Fruit fly (Drosophila melanogaster): Measurements from ENCODE around the gene Npc2d.

dm6 chr3R:10078468-10079143, 22.7 kb upstream of the Npc2d start:
- TF ChIP-seq Myc (optimal IDR thresholded peaks at IDR 0.05) (no peak), ttk (optimal IDR thresholded peaks at IDR 0.05) (no peak), Sin3A (optimal IDR thresholded peaks at IDR 0.05) (no peak), h (optimal IDR thresholded peaks at IDR 0.05) (no peak), insv (optimal IDR thresholded peaks at IDR 0.05) (no peak)
